Worm (Caenorhabditis elegans): ENCODE measurements around the gene C48D5.3.

C48D5.3 gene

ce11 chrIII:3549750-3550149, 31.8 kb downstream of the C48D5.3 start, which contains the start of gene C54C6.5:
Gene C54C6.5 (minus strand): TSS chrIII:3549850.
- TF ChIP-seq nhr-2 (tag; optimal IDR thresholded peaks at IDR 0.05) = no peak

- no peak for TF ChIP-seq elt-3 (tag; optimal IDR thresholded peaks at IDR 0.05)
- TF ChIP-seq bed-3 (GFP tag; optimal IDR thresholded peaks at IDR 0.05) = no peak
- TF ChIP-seq cnd-1 (tag; optimal IDR thresholded peaks at IDR 0.05) = no peak
Observed at ce11 chrIII:3548017-3548416, 33.5 kb downstream of the C48D5.3 start, which contains the start of gene C54C6.11. Gene C54C6.11 (plus strand): TSS chrIII:3548317.

- TF ChIP-seq M03D4.4 (tag; optimal IDR thresholded peaks at IDR 0.05) (no peak), ham-2 (GFP tag; optimal IDR thresholded peaks at IDR 0.05) (no peak), cnd-1 (tag; optimal IDR thresholded peaks at IDR 0.05) (no peak), nhr-2 (tag; optimal IDR thresholded peaks at IDR 0.05) (no peak), zip-8 (tag; optimal IDR thresholded peaks at IDR 0.05) (peak; percentile 9)
Observed at ce11 chrIII:3546323-3546722, 35.2 kb downstream of the C48D5.3 start, which contains the start of gene C54C6.7. Gene C54C6.7 (minus strand): TSS chrIII:3546423.

- TF ChIP-seq ztf-11 (tag; optimal IDR thresholded peaks at IDR 0.05) (no peak), ces-1 (GFP tag; optimal IDR thresholded peaks at IDR 0.05) (peak; percentile 98), elt-1 (tag; optimal IDR thresholded peaks at IDR 0.05; ENCODE audit: borderline replicate concordance, insufficient read depth) (no peak), unc-62 (GFP tag; optimal IDR thresholded peaks at IDR 0.05) (peak; percentile 56), drap-1 (GFP tag; optimal IDR thresholded peaks at IDR 0.05) (no peak), ceh-83 (GFP tag; optimal IDR thresholded peaks at IDR 0.05) (no peak), nhr-76 (tag; optimal IDR thresholded peaks at IDR 0.05) (no peak), ceh-39 (tag; optimal IDR thresholded peaks at IDR 0.05) (no peak), pha-4 (tag; optimal IDR thresholded peaks at IDR 0.05) (no peak), mep-1 (tag; optimal IDR thresholded peaks at IDR 0.05) (no peak), ceh-43 (GFP tag; optimal IDR thresholded peaks at IDR 0.05) (no peak), nhr-2 (tag; optimal IDR thresholded peaks at IDR 0.05) (no peak), zip-8 (tag; optimal IDR thresholded peaks at IDR 0.05) (no peak), sem-2 (GFP tag; optimal IDR thresholded peaks at IDR 0.05) (no peak), cnd-1 (tag; optimal IDR thresholded peaks at IDR 0.05) (peak; percentile 83), lin-32 (GFP tag; optimal IDR thresholded peaks at IDR 0.05) (peak; percentile 48)
Observed at ce11 chrIII:3543071-3543470, 38.5 kb downstream of the C48D5.3 start.

- TF ChIP-seq nhr-76 (tag; optimal IDR thresholded peaks at IDR 0.05) = no peak
- peak; percentile 89 for TF ChIP-seq ces-1 (GFP tag; optimal IDR thresholded peaks at IDR 0.05)
- TF ChIP-seq lin-13 (tag; optimal IDR thresholded peaks at IDR 0.05) = no peak
- TF ChIP-seq ceh-43 (GFP tag; optimal IDR thresholded peaks at IDR 0.05) = no peak
Observed at ce11 chrIII:3542105-3542504, 39.4 kb downstream of the C48D5.3 start.

- TF ChIP-seq unc-39 (tag; optimal IDR thresholded peaks at IDR 0.05) (no peak), flh-1 (GFP tag; optimal IDR thresholded peaks at IDR 0.05) (no peak), ztf-11 (tag; optimal IDR thresholded peaks at IDR 0.05) (no peak), M03D4.4 (tag; optimal IDR thresholded peaks at IDR 0.05) (no peak), nhr-28 (tag; optimal IDR thresholded peaks at IDR 0.05) (no peak)
Observed at ce11 chrIII:3541539-3541938, 40.0 kb downstream of the C48D5.3 start, which contains the start of gene ben-1. Gene ben-1 (minus strand): TSS chrIII:3541639.

- TF ChIP-seq lin-32 (GFP tag; optimal IDR thresholded peaks at IDR 0.05) (no peak), nhr-237 (tag; optimal IDR thresholded peaks at IDR 0.05) (no peak), tbx-8 (GFP tag; optimal IDR thresholded peaks at IDR 0.05) (no peak), nhr-76 (tag; optimal IDR thresholded peaks at IDR 0.05) (no peak), nhr-12 (tag; optimal IDR thresholded peaks at IDR 0.05) (no peak), mep-1 (tag; optimal IDR thresholded peaks at IDR 0.05) (no peak), zip-8 (tag; optimal IDR thresholded peaks at IDR 0.05) (peak; percentile 92)
Observed at ce11 chrIII:3541093-3541492, 40.4 kb downstream of the C48D5.3 start.
